Worm (Caenorhabditis elegans): ENCODE data around the gene rnf-5.

Gene rnf-5

DNA sequence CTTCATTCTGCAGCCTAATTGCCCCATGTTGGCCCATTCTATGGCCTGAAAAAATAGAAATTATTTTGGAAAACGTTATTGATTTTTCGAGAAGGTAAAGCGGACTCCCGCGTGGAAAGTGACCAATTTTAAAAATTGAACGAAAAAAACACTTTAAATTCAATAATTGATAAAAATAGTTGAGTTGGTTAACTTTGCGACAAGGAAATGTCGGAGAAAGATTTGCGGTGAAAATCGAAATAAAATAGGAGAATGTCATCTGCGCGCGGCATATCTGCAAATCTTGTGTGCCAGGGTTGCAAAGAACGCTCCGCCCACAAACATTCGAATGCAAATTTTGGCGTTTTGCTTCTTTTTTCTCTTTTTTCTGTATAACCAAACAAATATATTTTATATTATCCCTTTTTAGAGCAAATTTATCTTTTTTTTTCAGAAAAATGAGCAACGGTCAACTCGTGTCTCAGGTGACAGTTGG is 4.3 kb upstream of the rnf-5 start, which contains the start of the genes rnf-121 and C16C10.4 (continued):
- TF ChIP-seq F22D6.2 (tag; optimal IDR thresholded peaks at IDR 0.05): peak; percentile 20
- no peak for TF ChIP-seq Y53G8AR.9 (GFP tag; conservative IDR thresholded peaks at IDR 0.05)
- no peak for TF ChIP-seq somi-1 (GFP tag; optimal IDR thresholded peaks at IDR 0.05)
- TF ChIP-seq B0019.2 (GFP tag; conservative IDR thresholded peaks at IDR 0.05): no peak
- TF ChIP-seq K11D2.4 (GFP tag; IDR thresholded peaks at IDR 0.05): no peak
- TF ChIP-seq repo-1 (tag; optimal IDR thresholded peaks at IDR 0.05): peak; percentile 4
- TF ChIP-seq rcor-1 (GFP tag; IDR thresholded peaks at IDR 0.05): peak; percentile 57; the same call in 1 of the 2 replicates
- no peak for TF ChIP-seq F10E7.11 (tag; optimal IDR thresholded peaks at IDR 0.05)
- peak; percentile 67 for TF ChIP-seq F23B12.7 (tag; optimal IDR thresholded peaks at IDR 0.05; ENCODE audit: insufficient read depth)
- TF ChIP-seq nhr-27 (tag; optimal IDR thresholded peaks at IDR 0.05): no peak
- TF ChIP-seq nhr-90 (tag; optimal IDR thresholded peaks at IDR 0.05): no peak
- TF ChIP-seq tlf-1 (GFP tag; optimal IDR thresholded peaks at IDR 0.05): peak; percentile 38
- no peak for TF ChIP-seq nfya-1 (tag; optimal IDR thresholded peaks at IDR 0.05; ENCODE audit: borderline replicate concordance, insufficient read depth)
- no peak for TF ChIP-seq madf-3 (GFP tag; IDR thresholded peaks at IDR 0.05)
- TF ChIP-seq lin-54 (GFP tag; optimal IDR thresholded peaks at IDR 0.05): peak; percentile 69
- TF ChIP-seq lag-1 (GFP tag; IDR thresholded peaks at IDR 0.05): no peak
- TF ChIP-seq K12H6.12 (tag; optimal IDR thresholded peaks at IDR 0.05): peak; percentile 19
- TF ChIP-seq attf-3 (GFP tag; conservative IDR thresholded peaks at IDR 0.05): no peak
- peak; percentile 15 for TF ChIP-seq T07F8.4 (tag; optimal IDR thresholded peaks at IDR 0.05)
- TF ChIP-seq Y56A3A.18 (GFP tag; IDR thresholded peaks at IDR 0.05): no peak
- no peak for TF ChIP-seq dpff-1 (tag; optimal IDR thresholded peaks at IDR 0.05)
- no peak for TF ChIP-seq ceh-91 (GFP tag; IDR thresholded peaks at IDR 0.05)
- TF ChIP-seq akir-1 (GFP tag; optimal IDR thresholded peaks at IDR 0.05): no peak
- no peak for TF ChIP-seq F57A8.1 (GFP tag; optimal IDR thresholded peaks at IDR 0.05)
- no peak; the same call in 1 of the 2 replicates for TF ChIP-seq F33H1.4 (GFP tag; IDR thresholded peaks at IDR 0.05)
- TF ChIP-seq attf-5 (GFP tag; optimal IDR thresholded peaks at IDR 0.05): peak; percentile 68
- TF ChIP-seq snpc-3.4 (tag; optimal IDR thresholded peaks at IDR 0.05): peak; percentile 83
- no peak for TF ChIP-seq attf-6 (GFP tag; IDR thresholded peaks at IDR 0.05)
- TF ChIP-seq C17E4.6 (GFP tag; IDR thresholded peaks at IDR 0.05): no peak
- no peak for TF ChIP-seq ets-4 (GFP tag; optimal IDR thresholded peaks at IDR 0.05)
- no peak for TF ChIP-seq B0261.1 (tag; optimal IDR thresholded peaks at IDR 0.05)
- TF ChIP-seq ztf-25 (GFP tag; IDR thresholded peaks at IDR 0.05): 0 out of 2 replicates have a peak, but pooled peaks have one; percentile 30
- peak; percentile 31; the same call in 1 of the 2 replicates for TF ChIP-seq pbrm-1 (GFP tag; IDR thresholded peaks at IDR 0.05)
- peak; percentile 38; the same call in 1 of the 2 replicates for TF ChIP-seq hmg-1.2 (GFP tag; IDR thresholded peaks at IDR 0.05)
- no peak for TF ChIP-seq zim-3 (tag; optimal IDR thresholded peaks at IDR 0.05)
- TF ChIP-seq lsy-27 (tag; optimal IDR thresholded peaks at IDR 0.05; ENCODE audit: borderline replicate concordance, insufficient read depth): no peak
- no peak for TF ChIP-seq bed-1 (GFP tag; IDR thresholded peaks at IDR 0.05)
- TF ChIP-seq gei-17 (GFP tag; optimal IDR thresholded peaks at IDR 0.05): no peak
- TF ChIP-seq dox-1 (GFP tag; IDR thresholded peaks at IDR 0.05): peak; percentile 68; the same call in 1 of the 2 replicates
- peak; percentile 26 for TF ChIP-seq efl-1 (GFP tag; optimal IDR thresholded peaks at IDR 0.05)
- TF ChIP-seq B0336.3 (GFP tag; IDR thresholded peaks at IDR 0.05): peak; percentile 20; the same call in 1 of the 2 replicates
- peak; percentile 47 for TF ChIP-seq lsl-1 (GFP tag; optimal IDR thresholded peaks at IDR 0.05)
- TF ChIP-seq rec-8 (tag; optimal IDR thresholded peaks at IDR 0.05): peak; percentile 51 to 75
- no peak for TF ChIP-seq T26A5.8 (tag; optimal IDR thresholded peaks at IDR 0.05)
- no peak for TF ChIP-seq ztf-22 (GFP tag; optimal IDR thresholded peaks at IDR 0.05)
- no peak for TF ChIP-seq ceh-58 (GFP tag; IDR thresholded peaks at IDR 0.05)
- TF ChIP-seq B0035.1 (tag; optimal IDR thresholded peaks at IDR 0.05): no peak

Measured in whole organism, young adult.